Worm (Caenorhabditis elegans) whole organism, young adult: ENCODE results near the gene tgt-1.

Experiments
- Y53G8AR.9 ChIP-seq: fragments of 200-800 bp; sonication (Bioruptor generic); conservative IDR thresholded peaks from 2 replicates; pipeline ENCODE4 v1.3.6; 2022; ENCODE audit warnings: missing genetic modification reagents, missing genetic modification characterization, missing compliant biosample characterization
- fkh-3 ChIP-seq: sonication (generic microtip); optimal IDR thresholded peaks from 2 replicates; lab custom pipeline; 2016; ENCODE audit warnings: mild to moderate bottlenecking, missing genetic modification characterization, missing compliant biosample characterization
- madf-3 ChIP-seq: fragments of 200-800 bp; sonication (Bioruptor generic); IDR thresholded peaks from 2 replicates; pipeline ENCODE4 v1.3.6; 2022; ENCODE audit warnings: missing genetic modification reagents, missing genetic modification characterization, missing compliant biosample characterization
- pha-4 ChIP-seq: fragments of 150-350 bp; sonication (generic microtip); optimal IDR thresholded peaks from 2 replicates; lab custom pipeline; 2014; ENCODE audit warnings: missing biosample characterization, missing genetic modification reagents, missing genetic modification characterization
- ztf-26 ChIP-seq: sonication (generic microtip); optimal IDR thresholded peaks from 2 replicates; lab custom pipeline; 2017; ENCODE audit warnings: missing genetic modification characterization, missing compliant biosample characterization

DNA sequence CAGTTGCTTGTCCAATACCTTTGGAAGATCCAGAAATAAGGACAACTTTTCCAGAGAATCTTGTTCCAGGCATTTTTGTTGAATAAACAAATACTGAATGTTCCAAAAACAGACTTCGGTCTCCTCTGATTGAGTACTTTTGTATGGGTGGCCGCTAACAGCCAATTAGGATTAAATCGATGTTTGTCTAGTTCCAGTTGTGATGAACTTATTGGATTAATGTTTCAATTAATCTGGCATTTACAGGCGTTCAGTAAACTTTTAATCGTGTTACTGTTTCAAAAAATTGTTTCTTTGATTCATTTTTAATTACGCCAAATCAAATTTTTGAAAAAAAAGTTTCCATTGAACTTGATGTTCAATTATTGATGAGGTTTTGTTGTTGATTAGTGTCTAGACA is 17.3 kb downstream of the tgt-1 start, which contains the start of gene ZK829.1:
- TF ChIP-seq ztf-26 (no peak), fkh-3 (tag; lab: Kevin White, UChicago) (no peak), madf-3 (GFP tag; lab: Robert Waterston, UW) (no peak), Y53G8AR.9 (GFP tag; lab: Robert Waterston, UW) (no peak), pha-4 (tag; lab: Kevin White, UChicago) (no peak)
